Worm (Caenorhabditis elegans): Measurements from ENCODE around the gene oac-15.

oac-15 gene

ce11 chrV:16169026-16169425, 40.7 kb downstream of the oac-15 start, which contains the start of gene str-111:
str-111 (minus strand) TSS chrV:16169126.
- no peak for TF ChIP-seq ceh-83 (GFP tag; optimal IDR thresholded peaks at IDR 0.05)
- no peak for TF ChIP-seq lsy-2 (tag; optimal IDR thresholded peaks at IDR 0.05)
- no peak for TF ChIP-seq sem-2 (GFP tag; optimal IDR thresholded peaks at IDR 0.05)
- no peak for TF ChIP-seq elt-1 (tag; optimal IDR thresholded peaks at IDR 0.05; ENCODE audit: borderline replicate concordance, insufficient read depth)

- TF ChIP-seq nhr-12 (tag; optimal IDR thresholded peaks at IDR 0.05) (no peak), ces-1 (GFP tag; optimal IDR thresholded peaks at IDR 0.05) (no peak), nhr-237 (tag; optimal IDR thresholded peaks at IDR 0.05) (no peak), snpc-4 (tag; optimal IDR thresholded peaks at IDR 0.05) (no peak), flh-1 (GFP tag; optimal IDR thresholded peaks at IDR 0.05) (no peak), nhr-2 (tag; optimal IDR thresholded peaks at IDR 0.05) (no peak), drap-1 (GFP tag; optimal IDR thresholded peaks at IDR 0.05) (no peak), ceh-83 (GFP tag; optimal IDR thresholded peaks at IDR 0.05) (no peak), M03D4.4 (tag; optimal IDR thresholded peaks at IDR 0.05) (no peak), sem-2 (GFP tag; optimal IDR thresholded peaks at IDR 0.05) (no peak), tbx-8 (GFP tag; optimal IDR thresholded peaks at IDR 0.05) (no peak), lin-32 (GFP tag; optimal IDR thresholded peaks at IDR 0.05) (no peak), blmp-1 (tag; optimal IDR thresholded peaks at IDR 0.05) (no peak), hlh-1 (tag; optimal IDR thresholded peaks at IDR 0.05) (no peak)
Observed at ce11 chrV:16165936-16166335, 43.8 kb downstream of the oac-15 start, which contains the start of gene str-108. str-108 (plus strand) TSS chrV:16166236.

- TF ChIP-seq ces-1 (GFP tag; optimal IDR thresholded peaks at IDR 0.05) (no peak), elt-1 (tag; optimal IDR thresholded peaks at IDR 0.05; ENCODE audit: borderline replicate concordance, insufficient read depth) (no peak), unc-62 (GFP tag; optimal IDR thresholded peaks at IDR 0.05) (no peak), ceh-43 (GFP tag; optimal IDR thresholded peaks at IDR 0.05) (no peak), M03D4.4 (tag; optimal IDR thresholded peaks at IDR 0.05) (no peak), nhr-12 (tag; optimal IDR thresholded peaks at IDR 0.05) (no peak), zip-8 (tag; optimal IDR thresholded peaks at IDR 0.05) (no peak), drap-1 (GFP tag; optimal IDR thresholded peaks at IDR 0.05) (no peak), unc-120 (tag; optimal IDR thresholded peaks at IDR 0.05; ENCODE audit: poor library complexity, severe bottlenecking) (no peak), tbx-8 (GFP tag; optimal IDR thresholded peaks at IDR 0.05) (no peak), ham-2 (GFP tag; optimal IDR thresholded peaks at IDR 0.05) (no peak), unc-39 (tag; optimal IDR thresholded peaks at IDR 0.05) (no peak), sptf-1 (tag; optimal IDR thresholded peaks at IDR 0.05) (no peak), mab-5 (tag; optimal IDR thresholded peaks at IDR 0.05) (no peak), pha-4 (tag; optimal IDR thresholded peaks at IDR 0.05) (no peak), nhr-2 (tag; optimal IDR thresholded peaks at IDR 0.05) (no peak), elt-3 (tag; optimal IDR thresholded peaks at IDR 0.05) (no peak), cnd-1 (tag; optimal IDR thresholded peaks at IDR 0.05) (no peak), lin-13 (tag; optimal IDR thresholded peaks at IDR 0.05) (no peak)
Observed at ce11 chrV:16163719-16164118, 46.0 kb downstream of the oac-15 start, which contains the start of gene F10A3.12. F10A3.12 (plus strand) TSS chrV:16164019.

ce11 chrV:16162124-16162735, 47.5 kb downstream of the oac-15 start, which contains the start of the genes str-109 and F10A3.11:
str-109 (minus strand) TSS chrV:16162224.
F10A3.11 (plus strand) TSS chrV:16162685.
- no peak for TF ChIP-seq mep-1 (tag; optimal IDR thresholded peaks at IDR 0.05)
- no peak for TF ChIP-seq tbx-8 (GFP tag; optimal IDR thresholded peaks at IDR 0.05)
- TF ChIP-seq lsy-2 (tag; optimal IDR thresholded peaks at IDR 0.05): no peak
- no peak for TF ChIP-seq blmp-1 (tag; optimal IDR thresholded peaks at IDR 0.05)
- no peak for TF ChIP-seq ztf-11 (tag; optimal IDR thresholded peaks at IDR 0.05)
- no peak for TF ChIP-seq ceh-83 (GFP tag; optimal IDR thresholded peaks at IDR 0.05)
- no peak for TF ChIP-seq nhr-76 (tag; optimal IDR thresholded peaks at IDR 0.05)
- TF ChIP-seq snpc-4 (tag; optimal IDR thresholded peaks at IDR 0.05): no peak
- no peak for TF ChIP-seq ces-1 (GFP tag; optimal IDR thresholded peaks at IDR 0.05)
- no peak for TF ChIP-seq unc-62 (GFP tag; optimal IDR thresholded peaks at IDR 0.05)

ce11 chrV:16160087-16160486, 49.6 kb downstream of the oac-15 start:
- TF ChIP-seq unc-62 (GFP tag; optimal IDR thresholded peaks at IDR 0.05): no peak
- TF ChIP-seq elt-3 (tag; optimal IDR thresholded peaks at IDR 0.05): no peak
- TF ChIP-seq sptf-1 (tag; optimal IDR thresholded peaks at IDR 0.05): no peak
- TF ChIP-seq mab-5 (tag; optimal IDR thresholded peaks at IDR 0.05): no peak
- TF ChIP-seq ceh-83 (GFP tag; optimal IDR thresholded peaks at IDR 0.05): no peak
- TF ChIP-seq tbx-8 (GFP tag; optimal IDR thresholded peaks at IDR 0.05): no peak
- no peak for TF ChIP-seq snpc-4 (tag; optimal IDR thresholded peaks at IDR 0.05)

Measured in whole organism, mixed stage, embryonic.